Fruit fly (Drosophila melanogaster) whole organism, wandering third instar larva: ENCODE data around the gene CG3437.

Source experiments
- Abd-B ChIP-seq: fragments of >200 bp; optimal IDR thresholded peaks from 2 replicates; lab custom pipeline; 2017; ENCODE audit warnings: missing biosample characterization, missing genetic modification characterization
- Hnf4 ChIP-seq: fragments of 200-800 bp; sonication (Bioruptor generic); optimal IDR thresholded peaks from 2 replicates; lab custom pipeline; 2016; ENCODE audit warnings: missing biosample characterization, mild to moderate bottlenecking, missing genetic modification characterization
- N ChIP-seq: fragments of >200 bp; optimal IDR thresholded peaks from 2 replicates; lab custom pipeline; 2018; ENCODE audit warnings: missing biosample characterization, missing external identifiers, missing genetic modification characterization
- dmrt93B ChIP-seq: fragments of 200-800 bp; sonication (Bioruptor generic); optimal IDR thresholded peaks from 2 replicates; lab custom pipeline; 2018; ENCODE audit warnings: missing biosample characterization, mild to moderate bottlenecking, missing genetic modification characterization
- lola ChIP-seq: fragments of >200 bp; optimal IDR thresholded peaks from 2 replicates; lab custom pipeline; 2017; ENCODE audit warnings: missing biosample characterization, missing genetic modification characterization
- rgr ChIP-seq: fragments of 200-800 bp; sonication (Bioruptor generic); optimal IDR thresholded peaks from 3 replicates; lab custom pipeline; 2016; ENCODE audit warnings: missing biosample characterization, mild to moderate bottlenecking, missing genetic modification characterization
- sv ChIP-seq: fragments of 200-800 bp; sonication (Bioruptor generic); optimal IDR thresholded peaks from 3 replicates; lab custom pipeline; 2016; ENCODE audit warnings: missing biosample characterization, missing genetic modification characterization

DNA sequence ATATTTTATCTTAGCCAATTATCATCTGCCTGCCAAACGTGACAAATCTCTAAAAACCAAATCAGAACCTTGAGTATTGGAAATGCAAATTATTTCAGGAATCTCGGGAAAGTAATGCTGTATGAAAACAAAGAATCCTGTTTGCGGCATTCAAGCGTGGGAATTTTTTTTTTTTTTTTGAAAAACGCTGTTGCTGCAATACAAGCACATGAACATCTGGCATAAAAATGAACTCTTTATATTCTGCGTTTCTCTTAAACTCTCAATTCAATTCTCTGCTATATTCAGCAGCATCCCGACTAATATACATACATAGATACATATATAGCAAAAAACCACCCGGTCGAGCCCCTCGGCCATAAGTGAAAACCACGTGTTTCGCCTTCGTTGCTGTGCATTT lies 43.8 kb upstream of the CG3437 start:
- TF ChIP-seq dmrt93B (GFP tag; lab: Kevin White, UChicago) (no peak), N (GFP tag; lab: Kevin White, UChicago) (no peak), Hnf4 (no peak), Abd-B (no peak), rgr (GFP tag; lab: Kevin White, UChicago) (no peak), lola (GFP tag; lab: Kevin White, UChicago) (no peak), sv (GFP tag; lab: Kevin White, UChicago) (no peak)
